Fruit fly (Drosophila melanogaster): ENCODE measurements around the gene CG2162.

CG2162 gene

DNA sequence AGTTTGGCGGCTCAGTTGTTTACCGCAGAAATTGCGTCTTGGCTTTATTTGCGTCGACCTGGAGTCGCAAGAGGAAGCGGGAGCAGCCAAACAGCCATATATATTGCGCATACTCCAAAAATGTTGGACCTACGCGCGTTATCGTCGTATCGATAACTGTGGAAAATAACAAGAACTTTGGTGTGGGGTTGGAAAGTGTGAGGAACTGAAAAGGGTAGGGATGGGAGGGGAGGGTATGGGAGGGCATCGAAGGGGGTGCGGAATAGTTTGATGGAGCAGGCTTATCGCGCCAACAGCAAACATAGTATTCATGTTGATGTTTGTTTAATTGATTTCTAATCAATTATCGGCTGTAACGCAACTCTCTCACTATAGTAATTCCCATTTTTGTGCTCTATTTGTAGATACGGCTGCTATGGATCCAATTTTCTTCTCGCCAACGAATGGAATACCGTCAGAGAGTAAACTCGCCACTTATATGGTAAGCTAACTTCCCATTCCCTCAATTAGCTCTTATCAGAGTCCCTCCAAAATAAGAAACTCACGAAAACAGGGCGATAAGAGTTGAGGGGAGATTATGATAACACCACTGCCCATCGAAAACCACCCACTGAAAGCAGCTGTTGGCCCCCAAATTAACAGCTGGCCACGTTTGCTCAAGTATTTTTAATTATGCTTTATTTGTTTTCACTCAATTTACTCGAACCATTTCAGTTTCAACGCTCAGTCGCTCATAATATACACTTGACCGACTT lies 48.5 kb downstream of the CG2162 start (continued):
- TF ChIP-seq stwl (tag; optimal IDR thresholded peaks at IDR 0.05) (no peak), CG9876 (GFP tag; optimal IDR thresholded peaks at IDR 0.05) (peak; percentile 46), CG12769 (tag; optimal IDR thresholded peaks at IDR 0.05) (peak; percentile 80), az2 (GFP tag; optimal IDR thresholded peaks at IDR 0.05) (no peak), Rx (GFP tag; IDR thresholded peaks at IDR 0.05) (peak; percentile 14; the same call in 1 of the 2 replicates), Xrp1 (GFP tag; IDR thresholded peaks at IDR 0.05) (peak; percentile 81), slp2 (GFP tag; optimal IDR thresholded peaks at IDR 0.05) (no peak), CG14667 (GFP tag; IDR thresholded peaks at IDR 0.05) (no peak), CG2889 (GFP tag; IDR thresholded peaks at IDR 0.05) (no peak), ara (GFP tag; IDR thresholded peaks at IDR 0.05) (peak; percentile 82), btn (GFP tag; optimal IDR thresholded peaks at IDR 0.05) (no peak), Sox102F (GFP tag; optimal IDR thresholded peaks at IDR 0.05) (no peak), sug (tag; optimal IDR thresholded peaks at IDR 0.05) (peak; percentile 94), D19B (GFP tag; optimal IDR thresholded peaks at IDR 0.05) (no peak), zen (tag; optimal IDR thresholded peaks at IDR 0.05) (no peak), B-H2 (GFP tag; optimal IDR thresholded peaks at IDR 0.05) (peak; percentile 16), CG6765 (GFP tag; optimal IDR thresholded peaks at IDR 0.05) (peak; percentile 30), z (GFP tag; IDR thresholded peaks at IDR 0.05) (peak; percentile 80), knrl (GFP tag; IDR thresholded peaks at IDR 0.05; ENCODE audit: partially characterized antibody) (no peak), pros (GFP tag; optimal IDR thresholded peaks at IDR 0.05) (peak; percentile 62), Optix (GFP tag; IDR thresholded peaks at IDR 0.05) (no peak; the same call in 2 of the 3 replicates), Sry-δ (GFP tag; optimal IDR thresholded peaks at IDR 0.05) (no peak), psq (GFP tag; optimal IDR thresholded peaks at IDR 0.05) (peak; percentile 11), CG11456 (GFP tag; IDR thresholded peaks at IDR 0.05) (no peak), CG4617 (GFP tag; optimal IDR thresholded peaks at IDR 0.05; ENCODE audit: borderline replicate concordance) (no peak), BEAF-32 (GFP tag; optimal IDR thresholded peaks at IDR 0.05) (no peak), NC2β (GFP tag; optimal IDR thresholded peaks at IDR 0.05) (peak; percentile 36), Hr39 (optimal IDR thresholded peaks at IDR 0.05) (no peak), CG1832 (GFP tag; optimal IDR thresholded peaks at IDR 0.05) (no peak), lilli (GFP tag; optimal IDR thresholded peaks at IDR 0.05) (no peak), kay (GFP tag; optimal IDR thresholded peaks at IDR 0.05) (peak; percentile 20), Mes4 (GFP tag; optimal IDR thresholded peaks at IDR 0.05) (peak; percentile 50), CG7745 (tag; optimal IDR thresholded peaks at IDR 0.05) (peak; percentile 71), ewg (GFP tag; optimal IDR thresholded peaks at IDR 0.05) (peak; percentile 67), Ptx1 (GFP tag; IDR thresholded peaks at IDR 0.05) (0 out of 2 replicates have a peak, but pooled peaks have one; percentile 31), vfl (GFP tag; optimal IDR thresholded peaks at IDR 0.05) (no peak), CG9215 (GFP tag; IDR thresholded peaks at IDR 0.05) (no peak), CG8359 (GFP tag; optimal IDR thresholded peaks at IDR 0.05; ENCODE audit: borderline replicate concordance) (peak; percentile 54), Dp (GFP tag; optimal IDR thresholded peaks at IDR 0.05) (no peak), CG7963 (GFP tag; IDR thresholded peaks at IDR 0.05; ENCODE audit: partially characterized antibody) (no peak), CG11723 (GFP tag; optimal IDR thresholded peaks at IDR 0.05) (peak; percentile 43), CG18599 (GFP tag; optimal IDR thresholded peaks at IDR 0.05) (peak; percentile 86), so (GFP tag; IDR thresholded peaks at IDR 0.05) (no peak), Gug (GFP tag; IDR thresholded peaks at IDR 0.05) (peak; percentile 16; the same call in 1 of the 4 replicates), bcd (GFP tag; optimal IDR thresholded peaks at IDR 0.05) (peak; percentile 27), CG10543 (GFP tag; optimal IDR thresholded peaks at IDR 0.05) (peak; percentile 89), Oli (tag; optimal IDR thresholded peaks at IDR 0.05) (no peak), sima (GFP tag; optimal IDR thresholded peaks at IDR 0.05) (no peak), fru (optimal IDR thresholded peaks at IDR 0.05) (no peak), CG10209 (GFP tag; optimal IDR thresholded peaks at IDR 0.05) (peak; percentile 66)
